Worm (Caenorhabditis elegans): ENCODE data around the gene F56C4.2.
"Not testable (repeated sequence)": the region's sequence is repeated elsewhere in the genome, so short reads cannot be mapped to it uniquely, and the experiment has no call there.

The F56C4.2 gene

DNA sequence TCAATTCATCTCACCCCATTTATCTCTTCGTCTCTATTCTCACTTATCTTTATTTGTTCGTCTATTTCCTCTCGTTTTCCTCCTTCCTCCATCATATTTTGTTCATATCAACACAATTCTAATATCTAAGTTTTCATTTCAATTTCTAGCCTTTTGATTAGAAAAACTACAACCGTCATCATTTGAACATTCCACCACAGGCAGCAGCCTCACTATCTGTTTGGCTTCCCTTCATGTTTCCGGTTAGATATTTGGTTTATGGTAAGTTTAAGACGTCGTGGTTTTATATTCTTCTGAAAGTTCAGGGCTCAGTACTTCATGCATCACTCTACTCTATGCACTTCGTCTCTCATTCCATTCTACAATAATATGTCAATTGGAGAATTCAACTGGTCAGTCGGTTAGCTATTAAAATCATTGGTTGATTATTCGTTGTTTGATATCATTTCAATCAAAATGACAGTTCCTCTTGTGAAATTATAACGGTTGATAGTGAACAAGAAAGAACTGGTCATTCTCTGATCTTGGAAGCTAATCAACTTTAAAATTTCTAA is 17.8 kb downstream of the F56C4.2 start, which contains the start of gene K08C7.1:
Gene K08C7.1, plus strand, starts transcription at position 43 of the 554 bp plus-strand sequence.
- TF ChIP-seq atf-7 (tag; optimal IDR thresholded peaks at IDR 0.05) (peak; percentile 25), T26A5.8 (tag; optimal IDR thresholded peaks at IDR 0.05) (no peak), nhr-80 (tag; optimal IDR thresholded peaks at IDR 0.05) (peak; percentile 78)

ce11 chrIV:10658366-10658765 is 19.3 kb downstream of the F56C4.2 start:
- peak; percentile 82 for TF ChIP-seq D2030.7 (GFP tag; IDR thresholded peaks at IDR 0.05)
- TF ChIP-seq aptf-3 (GFP tag; IDR thresholded peaks at IDR 0.05): peak; percentile 85
- peak; percentile 52 for TF ChIP-seq hmg-1.2 (GFP tag; IDR thresholded peaks at IDR 0.05)
- TF ChIP-seq B0019.2 (GFP tag; conservative IDR thresholded peaks at IDR 0.05): 0 out of 2 replicates have a peak, but pooled peaks have one; percentile 30
- TF ChIP-seq nfyb-1 (GFP tag; IDR thresholded peaks at IDR 0.05): peak; percentile 72
- TF ChIP-seq egl-44 (GFP tag; IDR thresholded peaks at IDR 0.05): peak; percentile 86
- TF ChIP-seq mcd-1 (GFP tag; IDR thresholded peaks at IDR 0.05): peak; percentile 64; the same call in 1 of the 2 replicates
- 0 out of 2 replicates have a peak, but pooled peaks have one; percentile 84 for TF ChIP-seq bed-1 (GFP tag; IDR thresholded peaks at IDR 0.05)
- 0 out of 2 replicates have a peak, but pooled peaks have one; percentile 28 for TF ChIP-seq F37B4.10 (GFP tag; IDR thresholded peaks at IDR 0.05)
- peak; percentile 37; the same call in 1 of the 2 replicates for TF ChIP-seq attf-3 (GFP tag; conservative IDR thresholded peaks at IDR 0.05)
- TF ChIP-seq egl-18 (GFP tag; IDR thresholded peaks at IDR 0.05): peak; percentile 78
- 0 out of 2 replicates have a peak, but pooled peaks have one; percentile 49 for TF ChIP-seq Y79H2A.3 (GFP tag; conservative IDR thresholded peaks at IDR 0.05)
- peak; percentile 41; the same call in 1 of the 2 replicates for TF ChIP-seq ceh-100 (GFP tag; IDR thresholded peaks at IDR 0.05)
- peak; percentile 77 for TF ChIP-seq rcor-1 (GFP tag; IDR thresholded peaks at IDR 0.05)
- peak; percentile 79 for TF ChIP-seq madf-6 (GFP tag; IDR thresholded peaks at IDR 0.05)
- TF ChIP-seq ekl-4 (GFP tag; IDR thresholded peaks at IDR 0.05): peak; percentile 70
- peak; percentile 73 for TF ChIP-seq hmg-20 (GFP tag; IDR thresholded peaks at IDR 0.05)
- peak; percentile 76; the same call in 1 of the 2 replicates for TF ChIP-seq cebp-2 (GFP tag; IDR thresholded peaks at IDR 0.05)
- peak; percentile 83; the same call in 1 of the 2 replicates for TF ChIP-seq sea-2 (GFP tag; IDR thresholded peaks at IDR 0.05)
- peak; percentile 86 for TF ChIP-seq madf-3 (GFP tag; IDR thresholded peaks at IDR 0.05)
- TF ChIP-seq ceh-58 (GFP tag; IDR thresholded peaks at IDR 0.05): peak; percentile 92; the same call in 1 of the 2 replicates
- TF ChIP-seq dox-1 (GFP tag; IDR thresholded peaks at IDR 0.05): peak; percentile 82
- TF ChIP-seq F39B2.1 (GFP tag; IDR thresholded peaks at IDR 0.05): peak; percentile 82
- TF ChIP-seq C17E4.6 (GFP tag; IDR thresholded peaks at IDR 0.05): 0 out of 2 replicates have a peak, but pooled peaks have one; percentile 30
- TF ChIP-seq pbrm-1 (GFP tag; IDR thresholded peaks at IDR 0.05): peak; percentile 60; the same call in 1 of the 2 replicates
- peak; percentile 81 for TF ChIP-seq ceh-40 (GFP tag; IDR thresholded peaks at IDR 0.05)
- peak; percentile 90 for TF ChIP-seq Y56A3A.18 (GFP tag; IDR thresholded peaks at IDR 0.05)
- TF ChIP-seq Y53G8AR.9 (GFP tag; conservative IDR thresholded peaks at IDR 0.05): peak; percentile 63
- 0 out of 2 replicates have a peak, but pooled peaks have one; percentile 28 for TF ChIP-seq Y95B8A.8 (GFP tag; IDR thresholded peaks at IDR 0.05)
- TF ChIP-seq lin-26 (GFP tag; IDR thresholded peaks at IDR 0.05): peak; percentile 98
- peak; percentile 17 for TF ChIP-seq B0261.1 (tag; optimal IDR thresholded peaks at IDR 0.05)
- 0 out of 2 replicates have a peak, but pooled peaks have one; percentile 6 for TF ChIP-seq madf-8 (GFP tag; conservative IDR thresholded peaks at IDR 0.05)
- TF ChIP-seq F33H1.4 (GFP tag; IDR thresholded peaks at IDR 0.05): peak; percentile 37; the same call in 1 of the 2 replicates
- peak; percentile 80 for TF ChIP-seq attf-6 (GFP tag; IDR thresholded peaks at IDR 0.05)
- not testable (repeated sequence) for TF ChIP-seq rpc-1 (optimal IDR thresholded peaks at IDR 0.05)
- peak; percentile 36 for TF ChIP-seq rpc-1 (tag; optimal IDR thresholded peaks at IDR 0.05)
- TF ChIP-seq ztf-25 (GFP tag; IDR thresholded peaks at IDR 0.05): peak; percentile 78; the same call in 1 of the 2 replicates
- peak; percentile 85; the same call in 1 of the 2 replicates for TF ChIP-seq nhr-120 (GFP tag; IDR thresholded peaks at IDR 0.05)

All from whole organism, young adult.